Worm (Caenorhabditis elegans): ENCODE results near the gene F41D9.2.

DNA sequence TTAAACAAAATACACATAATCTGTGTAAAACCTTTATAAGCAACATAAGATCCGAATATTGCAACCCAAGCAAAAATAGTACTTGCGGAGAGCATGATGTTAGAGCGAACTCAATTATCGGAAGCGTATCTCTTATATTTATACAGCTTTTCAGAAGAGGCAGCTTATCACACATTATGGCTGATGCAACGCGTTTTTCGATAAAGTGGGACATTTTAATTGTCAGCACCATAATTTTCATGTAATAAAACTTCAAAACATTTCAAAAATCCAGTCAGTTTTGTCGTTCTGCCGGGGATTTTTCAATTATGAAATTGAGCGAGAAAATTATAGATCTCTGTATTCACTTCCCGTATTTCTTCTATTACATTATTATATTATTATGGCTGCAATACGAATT lies 38.5 kb downstream of the F41D9.2 start, which contains the start of gene drd-5:
- TF ChIP-seq him-1 (tag; optimal IDR thresholded peaks at IDR 0.05) = no peak
- no peak for TF ChIP-seq dao-5 (tag; optimal IDR thresholded peaks at IDR 0.05)

Measured in whole organism, L4/young adult.